Fruit fly (Drosophila melanogaster): ENCODE data around the gene MsR1.

DNA sequence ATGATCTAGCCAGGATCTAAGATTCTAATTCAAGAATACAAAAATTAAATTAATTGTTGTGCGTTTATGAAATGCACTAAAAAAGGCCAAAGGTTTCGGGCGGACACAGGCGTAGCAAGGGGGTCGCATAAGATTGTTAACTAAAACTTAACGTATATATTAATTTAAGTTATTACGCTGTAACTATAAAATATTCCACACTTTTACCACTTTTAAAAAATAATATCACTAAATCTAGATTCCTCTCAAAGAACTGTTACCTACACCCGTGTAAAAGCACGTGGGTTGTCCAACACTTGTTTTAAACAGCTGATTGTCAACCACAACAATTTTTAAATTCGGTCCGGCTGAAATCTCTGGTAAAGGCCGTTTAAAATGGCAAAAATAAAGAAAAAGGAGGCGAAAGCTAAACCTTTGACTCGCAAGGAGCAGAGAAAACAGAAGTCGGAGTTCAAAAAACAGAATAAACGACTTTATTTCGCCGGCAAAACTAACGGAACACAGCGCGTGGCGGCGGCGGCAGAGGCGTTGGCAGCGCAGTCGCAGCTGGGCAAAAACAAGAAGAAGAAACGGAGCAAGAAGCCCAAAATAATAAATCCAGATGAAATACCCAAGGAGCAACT lies 51.0 kb downstream of the MsR1 start, which contains the start of the genes mRpL23 and CG9004:
- peak; percentile 100 for TF ChIP-seq pdm3 (GFP tag; optimal IDR thresholded peaks at IDR 0.05)
- TF ChIP-seq Sox14 (GFP tag; optimal IDR thresholded peaks at IDR 0.05), result peak; percentile 99
- peak; percentile 99 for TF ChIP-seq CG11762 (GFP tag; optimal IDR thresholded peaks at IDR 0.05; ENCODE audit: insufficient read depth)

Data from whole organism, prepupa.